Worm (Caenorhabditis elegans): ENCODE results near the gene ZK822.1.

ZK822.1 gene

DNA sequence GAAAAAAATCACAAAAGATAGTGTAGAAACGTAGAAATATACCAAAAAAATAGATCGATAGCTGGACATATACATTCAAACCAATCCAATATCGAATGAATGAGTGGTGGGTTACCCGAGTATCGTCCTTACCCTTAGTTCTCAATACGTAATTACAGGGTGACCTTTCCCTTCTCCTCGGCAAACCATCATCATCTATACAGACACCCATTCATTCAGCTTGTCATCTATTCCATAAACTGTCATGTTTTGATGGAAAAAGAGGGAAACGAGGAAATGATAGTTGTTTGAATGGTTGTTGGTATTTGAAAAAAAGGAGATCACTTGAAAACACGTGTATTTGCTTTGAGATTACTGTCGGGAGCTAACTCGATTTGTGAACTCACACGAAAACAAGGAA is 2.2 kb upstream of the ZK822.1 start:
- TF ChIP-seq nhr-10 (tag; optimal IDR thresholded peaks at IDR 0.05) (no peak), zag-1 (tag; optimal IDR thresholded peaks at IDR 0.05) (no peak), dmd-4 (tag; optimal IDR thresholded peaks at IDR 0.05) (no peak), aly-2 (tag; optimal IDR thresholded peaks at IDR 0.05) (no peak), nhr-23 (tag; optimal IDR thresholded peaks at IDR 0.05) (no peak), sem-4 (tag; optimal IDR thresholded peaks at IDR 0.05) (no peak), nhr-237 (tag; optimal IDR thresholded peaks at IDR 0.05) (no peak), nhr-12 (tag; optimal IDR thresholded peaks at IDR 0.05) (no peak)

DNA sequence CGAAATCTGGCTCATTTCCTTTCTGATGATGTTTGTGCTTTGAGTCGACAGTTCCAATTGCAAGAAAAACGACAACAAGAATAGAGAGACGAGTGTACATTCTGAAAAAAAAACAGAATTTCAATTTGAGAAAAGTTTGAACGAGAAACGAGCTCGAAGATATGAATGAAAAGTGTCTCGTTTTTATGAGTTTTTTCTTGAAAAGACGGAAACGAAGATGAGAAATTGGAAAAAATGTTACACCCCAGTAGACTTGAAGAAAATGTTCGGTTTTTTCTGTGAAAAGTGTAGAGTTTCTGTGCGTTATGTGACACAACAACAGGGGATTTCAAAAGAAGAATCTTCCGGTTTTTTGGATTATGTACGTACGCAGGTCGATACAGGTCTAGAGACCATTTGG is 1.1 kb upstream of the ZK822.1 start, which contains the start of gene srlf-31:
srlf-31 (minus strand) TSS at position 101 of the 400 bp plus-strand sequence.
- TF ChIP-seq ama-1 (optimal IDR thresholded peaks at IDR 0.05) (no peak), R02D3.7 (tag; optimal IDR thresholded peaks at IDR 0.05) (no peak), F13H6.1 (tag; optimal IDR thresholded peaks at IDR 0.05) (no peak), lsy-2 (tag; optimal IDR thresholded peaks at IDR 0.05) (no peak), zag-1 (tag; optimal IDR thresholded peaks at IDR 0.05) (no peak), nhr-129 (tag; optimal IDR thresholded peaks at IDR 0.05) (no peak), ztf-4 (tag; optimal IDR thresholded peaks at IDR 0.05) (no peak), fos-1 (tag; optimal IDR thresholded peaks at IDR 0.05) (no peak), ztf-1 (GFP tag; conservative IDR thresholded peaks at IDR 0.05) (no peak)

DNA sequence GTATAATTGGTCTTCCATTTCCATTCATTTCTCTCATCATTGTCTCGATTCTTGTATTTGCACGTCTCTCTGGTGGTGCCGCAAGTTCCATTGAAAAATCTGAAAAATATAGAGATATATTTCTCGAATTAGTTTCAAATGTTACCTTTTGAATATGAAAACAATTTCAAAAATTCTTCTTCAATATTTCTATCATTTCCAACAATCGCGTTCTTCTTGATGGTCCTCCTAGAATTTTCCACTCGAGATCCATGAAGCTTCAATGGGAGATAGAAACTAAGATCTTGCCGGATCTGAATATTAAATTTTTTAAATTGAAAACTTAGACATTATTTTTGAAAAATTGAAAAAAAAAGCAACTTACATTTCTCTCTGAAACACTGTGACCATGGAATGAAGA is 2.9 kb downstream of the ZK822.1 start:
- TF ChIP-seq crh-2 (tag; optimal IDR thresholded peaks at IDR 0.05) (no peak), ZK546.5 (tag; optimal IDR thresholded peaks at IDR 0.05) (no peak), mdl-1 (tag; optimal IDR thresholded peaks at IDR 0.05) (no peak), skn-1 (tag; optimal IDR thresholded peaks at IDR 0.05) (no peak), ztf-1 (GFP tag; conservative IDR thresholded peaks at IDR 0.05) (no peak), egl-27 (tag; optimal IDR thresholded peaks at IDR 0.05) (no peak), unc-62 (GFP tag; optimal IDR thresholded peaks at IDR 0.05) (no peak)

DNA sequence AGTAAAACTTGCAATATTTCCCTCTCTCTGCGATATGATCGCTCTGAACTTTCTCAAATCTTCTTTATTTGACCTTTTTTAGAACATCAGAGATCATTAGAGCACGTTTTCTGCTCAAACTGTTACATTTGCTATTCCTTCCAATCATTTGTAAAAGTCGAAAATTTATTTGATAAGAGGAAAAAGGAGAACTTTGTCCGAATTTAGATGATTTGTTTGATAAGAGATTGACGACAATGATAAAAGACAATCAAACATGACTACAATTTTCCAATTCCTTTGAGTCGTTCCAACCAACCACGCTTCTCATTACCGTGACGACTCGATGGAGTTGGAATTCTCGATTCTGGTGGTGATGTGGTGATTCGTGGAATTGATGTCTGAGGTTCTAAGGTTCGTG is 4.0 kb downstream of the ZK822.1 start:
- no peak for TF ChIP-seq nhr-10 (tag; optimal IDR thresholded peaks at IDR 0.05)
- no peak for TF ChIP-seq ztf-1 (GFP tag; conservative IDR thresholded peaks at IDR 0.05)
- no peak for TF ChIP-seq unc-62 (GFP tag; optimal IDR thresholded peaks at IDR 0.05)
- no peak for TF ChIP-seq skn-1 (tag; optimal IDR thresholded peaks at IDR 0.05)
- TF ChIP-seq crh-2 (tag; optimal IDR thresholded peaks at IDR 0.05): peak; percentile 39
- TF ChIP-seq fos-1 (tag; optimal IDR thresholded peaks at IDR 0.05): peak; percentile 60
- TF ChIP-seq sma-9 (GFP tag; optimal IDR thresholded peaks at IDR 0.05): peak; percentile 44
- TF ChIP-seq sma-9 (tag; optimal IDR thresholded peaks at IDR 0.05): no peak
- no peak for TF ChIP-seq elt-3 (tag; optimal IDR thresholded peaks at IDR 0.05)
- no peak for TF ChIP-seq lin-13 (GFP tag; optimal IDR thresholded peaks at IDR 0.05)
- TF ChIP-seq mbf-1 (tag; optimal IDR thresholded peaks at IDR 0.05): no peak
- no peak for TF ChIP-seq ceh-82 (tag; optimal IDR thresholded peaks at IDR 0.05)
- TF ChIP-seq sma-3 (GFP tag; optimal IDR thresholded peaks at IDR 0.05): no peak
- TF ChIP-seq sem-4 (tag; optimal IDR thresholded peaks at IDR 0.05): no peak

DNA sequence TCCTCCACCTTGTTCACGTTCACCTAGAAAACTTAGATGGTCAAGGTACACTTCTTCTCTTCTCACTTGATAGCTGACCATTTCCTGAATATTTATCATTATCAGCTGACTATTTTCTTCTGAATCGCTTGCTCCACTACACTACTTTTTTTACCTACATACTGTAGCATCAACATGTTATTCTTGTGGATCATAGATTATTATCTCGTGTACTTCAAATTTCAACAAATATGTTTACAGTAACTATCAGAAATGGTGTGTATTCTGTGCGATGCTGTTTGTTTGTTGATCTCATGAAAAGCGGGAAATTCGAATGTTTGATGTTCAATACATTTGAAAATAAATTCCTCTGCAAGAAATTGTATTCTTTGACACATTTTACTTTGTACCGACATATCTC is 5.0 kb downstream of the ZK822.1 start, which contains the start of gene ZK822.10:
ZK822.10 (plus strand) TSS at position 231 of the 400 bp plus-strand sequence.
- TF ChIP-seq elt-3 (tag; optimal IDR thresholded peaks at IDR 0.05) (no peak), nhr-129 (tag; optimal IDR thresholded peaks at IDR 0.05) (peak; percentile 9), zag-1 (tag; optimal IDR thresholded peaks at IDR 0.05) (no peak), sma-9 (GFP tag; optimal IDR thresholded peaks at IDR 0.05) (peak; percentile 35), sma-9 (tag; optimal IDR thresholded peaks at IDR 0.05) (no peak), R02D3.7 (tag; optimal IDR thresholded peaks at IDR 0.05) (no peak), egl-27 (tag; optimal IDR thresholded peaks at IDR 0.05) (no peak), fos-1 (tag; optimal IDR thresholded peaks at IDR 0.05) (peak; percentile 12), unc-55 (GFP tag; optimal IDR thresholded peaks at IDR 0.05) (no peak), snpc-4 (tag; optimal IDR thresholded peaks at IDR 0.05) (no peak), F13H6.1 (tag; optimal IDR thresholded peaks at IDR 0.05) (peak; percentile 49), skn-1 (tag; optimal IDR thresholded peaks at IDR 0.05) (no peak)

DNA sequence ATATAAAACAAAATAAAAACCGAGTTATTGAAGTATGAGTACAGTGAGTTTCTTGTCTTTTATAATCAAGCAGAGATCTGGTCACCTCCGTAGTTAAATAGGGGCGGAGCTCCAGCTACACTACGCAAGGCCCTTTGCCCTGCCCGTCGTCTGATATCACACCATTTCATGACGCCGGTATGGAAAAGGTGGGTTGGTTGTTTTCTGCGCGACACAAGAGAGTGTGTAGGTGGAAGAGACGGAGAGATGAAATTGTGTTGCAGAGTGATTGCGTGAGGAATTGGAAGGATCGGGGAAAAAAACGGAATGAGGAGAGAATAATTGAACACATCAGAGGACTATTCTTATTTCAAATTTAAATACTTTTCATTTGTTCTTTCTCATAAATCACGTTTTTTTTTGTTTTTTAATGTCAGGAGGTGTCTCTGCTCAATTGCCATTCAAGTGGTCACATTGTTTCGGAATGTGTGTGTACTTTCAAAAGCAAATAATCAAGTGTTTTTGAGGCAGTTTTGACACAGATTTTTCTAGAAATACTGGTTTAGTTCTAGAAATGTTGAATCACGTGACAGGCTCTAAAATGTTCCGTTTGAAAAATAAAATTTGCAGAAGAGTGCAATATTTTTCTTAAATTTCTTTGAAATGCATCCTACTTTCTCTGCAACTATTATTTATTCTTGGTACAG is 6.0 kb downstream of the ZK822.1 start, which contains the start of gene ZK822.9:
ZK822.9 (plus strand) TSS at position 180 of the 686 bp plus-strand sequence.
- TF ChIP-seq crh-2 (tag; optimal IDR thresholded peaks at IDR 0.05) (peak; percentile 3), mdl-1 (tag; optimal IDR thresholded peaks at IDR 0.05) (peak in 1 of 2 experiments; percentile 2), fos-1 (tag; optimal IDR thresholded peaks at IDR 0.05) (peak; percentile 11), sma-9 (GFP tag; optimal IDR thresholded peaks at IDR 0.05) (peak; percentile 31), sma-9 (tag; optimal IDR thresholded peaks at IDR 0.05) (peak; percentile 14), nhr-21 (tag; optimal IDR thresholded peaks at IDR 0.05) (peak; percentile 31), sem-4 (tag; optimal IDR thresholded peaks at IDR 0.05) (no peak), dmd-4 (tag; optimal IDR thresholded peaks at IDR 0.05) (no peak)

All from whole organism, L2 larva.